Fruit fly (Drosophila melanogaster): ENCODE results near the gene Trim9.

DNA sequence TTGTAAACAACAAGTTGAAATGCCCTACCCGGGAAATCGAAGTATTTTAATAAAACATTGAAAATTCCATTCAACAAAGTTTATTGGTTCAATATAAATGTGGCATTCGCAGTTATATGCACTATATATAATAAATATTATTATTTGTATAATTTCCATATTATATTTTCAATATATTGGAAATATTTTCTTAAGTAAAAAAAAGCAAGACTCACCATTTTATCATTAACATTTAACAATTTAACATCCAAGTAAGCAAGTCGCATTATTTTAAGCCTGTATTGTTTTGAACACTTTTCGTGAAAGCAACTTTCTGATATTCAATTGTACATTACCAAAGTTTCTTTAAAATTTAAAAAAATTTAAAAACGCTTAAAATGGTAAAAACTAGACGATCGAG, 113.3 kb downstream of the Trim9 start, which contains the start of gene CG45690:
- TF ChIP-seq h (optimal IDR thresholded peaks at IDR 0.05) (no peak), insv (optimal IDR thresholded peaks at IDR 0.05) (no peak)
